Fruit fly (Drosophila melanogaster): ENCODE measurements around the gene Vml.

Gene Vml

DNA sequence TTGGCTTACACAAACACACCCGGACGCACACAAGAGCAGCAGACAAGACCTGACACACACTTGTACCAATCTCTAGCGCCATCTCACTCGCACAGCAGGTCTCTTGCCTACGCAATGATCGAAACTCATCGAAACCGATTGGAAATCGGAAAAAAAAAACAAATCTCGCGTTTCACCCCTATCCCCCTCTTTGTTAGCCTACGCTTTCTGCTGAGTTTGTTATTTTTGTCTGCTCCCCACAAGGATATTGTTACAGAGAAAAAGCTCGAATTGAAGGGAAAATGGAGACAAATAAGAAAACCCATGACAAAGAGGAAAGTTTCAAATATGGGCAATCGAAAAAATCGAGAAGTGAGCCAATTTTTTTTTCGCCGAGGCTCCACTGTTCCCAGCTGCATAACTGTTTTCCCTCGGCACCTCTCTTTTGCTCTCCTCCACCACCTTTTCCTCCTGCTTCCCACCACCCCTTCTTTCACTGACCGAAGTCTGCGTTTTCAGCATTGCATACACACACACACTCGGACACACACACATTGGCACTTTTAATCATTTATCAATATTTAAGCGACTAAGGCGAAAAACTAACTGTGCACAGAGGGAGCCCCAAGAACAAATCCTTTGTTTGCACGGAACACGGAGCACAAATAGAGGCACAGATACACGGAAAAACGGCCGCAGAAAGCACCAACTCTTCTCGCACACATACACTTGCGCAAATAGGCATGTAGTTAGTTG is 5.6 kb upstream of the Vml start (continued):
- TF ChIP-seq HmgD (GFP tag; optimal IDR thresholded peaks at IDR 0.05) (no peak), ato (GFP tag; IDR thresholded peaks at IDR 0.05; ENCODE audit: partially characterized antibody) (no peak), Dll (GFP tag; IDR thresholded peaks at IDR 0.05; ENCODE audit: partially characterized antibody) (no peak), z (GFP tag; IDR thresholded peaks at IDR 0.05) (no peak), Jarid2 (GFP tag; optimal IDR thresholded peaks at IDR 0.05) (no peak), bcd (GFP tag; optimal IDR thresholded peaks at IDR 0.05) (no peak), row (GFP tag; IDR thresholded peaks at IDR 0.05) (peak; percentile 17; the same call in 1 of the 3 replicates), CG4617 (GFP tag; optimal IDR thresholded peaks at IDR 0.05; ENCODE audit: borderline replicate concordance) (no peak), CG14050 (GFP tag; IDR thresholded peaks at IDR 0.05) (no peak), CG12155 (GFP tag; optimal IDR thresholded peaks at IDR 0.05) (no peak), CG1647 (GFP tag; optimal IDR thresholded peaks at IDR 0.05) (no peak), dati (GFP tag; IDR thresholded peaks at IDR 0.05) (no peak), ftz-f1 (GFP tag; optimal IDR thresholded peaks at IDR 0.05) (no peak), Awh (GFP tag; IDR thresholded peaks at IDR 0.05) (no peak), croc (GFP tag; conservative IDR thresholded peaks at IDR 0.05) (no peak), tll (GFP tag; optimal IDR thresholded peaks at IDR 0.05) (no peak), CG1529 (GFP tag; optimal IDR thresholded peaks at IDR 0.05) (peak; percentile 14), ind (GFP tag; optimal IDR thresholded peaks at IDR 0.05) (no peak), Lhr (GFP tag; optimal IDR thresholded peaks at IDR 0.05) (no peak), ems (GFP tag; optimal IDR thresholded peaks at IDR 0.05) (no peak), unc-4 (GFP tag; IDR thresholded peaks at IDR 0.05; ENCODE audit: partially characterized antibody) (no peak), Xrp1 (GFP tag; IDR thresholded peaks at IDR 0.05) (no peak), Dek (tag; optimal IDR thresholded peaks at IDR 0.05) (no peak), CG12236 (GFP tag; optimal IDR thresholded peaks at IDR 0.05) (no peak), CG13287 (GFP tag; IDR thresholded peaks at IDR 0.05; ENCODE audit: partially characterized antibody) (peak; percentile 22; the same call in 1 of the 2 replicates), fu2 (GFP tag; optimal IDR thresholded peaks at IDR 0.05) (no peak), CG13894 (tag; optimal IDR thresholded peaks at IDR 0.05) (peak; percentile 8), jumu (GFP tag; optimal IDR thresholded peaks at IDR 0.05) (no peak), CG30403 (GFP tag; optimal IDR thresholded peaks at IDR 0.05) (peak; percentile 3), CG2875 (GFP tag; optimal IDR thresholded peaks at IDR 0.05) (no peak), CHES-1-like (GFP tag; optimal IDR thresholded peaks at IDR 0.05) (no peak), CG7745 (tag; optimal IDR thresholded peaks at IDR 0.05) (no peak), CG4282 (GFP tag; optimal IDR thresholded peaks at IDR 0.05) (no peak), CG12942 (GFP tag; optimal IDR thresholded peaks at IDR 0.05) (no peak), Bgb (GFP tag; IDR thresholded peaks at IDR 0.05; ENCODE audit: partially characterized antibody) (peak; percentile 15; the same call in 1 of the 2 replicates), CG4707 (GFP tag; optimal IDR thresholded peaks at IDR 0.05) (peak; percentile 30), CG32767 (GFP tag; IDR thresholded peaks at IDR 0.05) (0 out of 2 replicates have a peak, but pooled peaks have one; percentile 8), klu (GFP tag; IDR thresholded peaks at IDR 0.05) (no peak), CG10366 (GFP tag; IDR thresholded peaks at IDR 0.05) (no peak), CG17361 (GFP tag; IDR thresholded peaks at IDR 0.05) (no peak), Aef1 (GFP tag; IDR thresholded peaks at IDR 0.05) (0 out of 3 replicates have a peak, but pooled peaks have one; percentile 5), CG8089 (GFP tag; optimal IDR thresholded peaks at IDR 0.05) (no peak), bbx (GFP tag; IDR thresholded peaks at IDR 0.05; ENCODE audit: partially characterized antibody) (0 out of 2 replicates have a peak, but pooled peaks have one; percentile 16), Six4 (GFP tag; optimal IDR thresholded peaks at IDR 0.05) (no peak), CG18011 (GFP tag; optimal IDR thresholded peaks at IDR 0.05) (no peak), pnt (GFP tag; optimal IDR thresholded peaks at IDR 0.05) (no peak), CG17829 (tag; optimal IDR thresholded peaks at IDR 0.05) (no peak), CG10147 (GFP tag; optimal IDR thresholded peaks at IDR 0.05) (no peak), luna (GFP tag; optimal IDR thresholded peaks at IDR 0.05) (no peak)

Data from whole organism, embryonic.